Worm (Caenorhabditis elegans): ENCODE measurements around the gene ZK507.1.

Gene ZK507.1

DNA sequence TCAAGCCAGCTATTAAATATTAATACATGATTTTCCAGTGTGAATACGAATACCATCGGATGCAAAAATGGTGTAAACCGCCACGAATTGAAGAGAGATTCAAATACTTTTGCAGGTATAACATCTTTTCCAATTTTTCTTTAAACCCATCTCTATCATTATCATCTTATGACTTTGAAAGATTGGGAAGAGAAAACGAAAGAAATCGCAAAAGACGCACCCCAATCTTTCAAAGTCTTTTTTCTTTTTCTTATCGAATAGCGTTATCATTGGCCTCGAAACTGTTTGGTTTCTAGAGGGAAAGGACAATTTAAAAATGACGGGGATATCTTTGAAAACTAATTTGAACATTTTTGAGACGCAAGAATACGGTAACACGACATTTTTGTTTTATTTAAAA lies 4.5 kb upstream of the ZK507.1 start:
- TF ChIP-seq ztf-23 (GFP tag; IDR thresholded peaks at IDR 0.05): no peak

ce11 chrIII:9104060-9104459 lies 2.9 kb upstream of the ZK507.1 start:
- peak; percentile 92 for TF ChIP-seq flt-1 (GFP tag; IDR thresholded peaks at IDR 0.05)
- peak; percentile 87 for TF ChIP-seq tab-1 (GFP tag; IDR thresholded peaks at IDR 0.05)
- TF ChIP-seq ztf-23 (GFP tag; IDR thresholded peaks at IDR 0.05): peak; percentile 81
- TF ChIP-seq ztf-29 (GFP tag; IDR thresholded peaks at IDR 0.05): peak; percentile 40; the same call in 1 of the 2 replicates
- TF ChIP-seq med-1 (GFP tag; optimal IDR thresholded peaks at IDR 0.05; ENCODE audit: insufficient read depth): no peak
- peak; percentile 72 for TF ChIP-seq T22C8.4 (GFP tag; IDR thresholded peaks at IDR 0.05)
- no peak for TF ChIP-seq cog-1 (tag; optimal IDR thresholded peaks at IDR 0.05)
- TF ChIP-seq klf-2 (GFP tag; conservative IDR thresholded peaks at IDR 0.05): 0 out of 2 replicates have a peak, but pooled peaks have one; percentile 59
- peak; percentile 62 for TF ChIP-seq ref-1 (GFP tag; conservative IDR thresholded peaks at IDR 0.05)

DNA sequence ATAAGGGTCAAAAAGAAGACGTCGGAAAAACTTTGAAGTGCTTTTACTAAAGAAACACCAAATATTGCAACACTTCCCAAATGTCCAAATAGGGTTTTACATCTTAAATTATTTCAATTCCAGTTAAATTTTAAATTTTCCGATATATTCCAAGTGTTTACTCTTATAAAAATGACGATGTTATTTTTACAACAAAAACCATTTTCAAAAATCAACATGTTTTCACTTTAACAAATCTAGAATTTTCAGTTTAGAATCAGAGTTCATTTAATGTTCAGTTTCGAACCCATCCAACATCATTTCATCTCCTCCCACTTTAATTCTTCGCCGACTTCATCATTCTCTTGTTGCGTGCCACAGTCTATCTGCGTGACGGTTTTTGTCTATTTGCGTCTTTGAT lies 2.5 kb upstream of the ZK507.1 start, which contains the start of gene dos-1:
Gene dos-1, plus strand, starts transcription at position 301 of the 400 bp plus-strand sequence.
- TF ChIP-seq T22C8.4 (GFP tag; IDR thresholded peaks at IDR 0.05) (no peak), cog-1 (tag; optimal IDR thresholded peaks at IDR 0.05) (no peak), ztf-23 (GFP tag; IDR thresholded peaks at IDR 0.05) (no peak)

DNA sequence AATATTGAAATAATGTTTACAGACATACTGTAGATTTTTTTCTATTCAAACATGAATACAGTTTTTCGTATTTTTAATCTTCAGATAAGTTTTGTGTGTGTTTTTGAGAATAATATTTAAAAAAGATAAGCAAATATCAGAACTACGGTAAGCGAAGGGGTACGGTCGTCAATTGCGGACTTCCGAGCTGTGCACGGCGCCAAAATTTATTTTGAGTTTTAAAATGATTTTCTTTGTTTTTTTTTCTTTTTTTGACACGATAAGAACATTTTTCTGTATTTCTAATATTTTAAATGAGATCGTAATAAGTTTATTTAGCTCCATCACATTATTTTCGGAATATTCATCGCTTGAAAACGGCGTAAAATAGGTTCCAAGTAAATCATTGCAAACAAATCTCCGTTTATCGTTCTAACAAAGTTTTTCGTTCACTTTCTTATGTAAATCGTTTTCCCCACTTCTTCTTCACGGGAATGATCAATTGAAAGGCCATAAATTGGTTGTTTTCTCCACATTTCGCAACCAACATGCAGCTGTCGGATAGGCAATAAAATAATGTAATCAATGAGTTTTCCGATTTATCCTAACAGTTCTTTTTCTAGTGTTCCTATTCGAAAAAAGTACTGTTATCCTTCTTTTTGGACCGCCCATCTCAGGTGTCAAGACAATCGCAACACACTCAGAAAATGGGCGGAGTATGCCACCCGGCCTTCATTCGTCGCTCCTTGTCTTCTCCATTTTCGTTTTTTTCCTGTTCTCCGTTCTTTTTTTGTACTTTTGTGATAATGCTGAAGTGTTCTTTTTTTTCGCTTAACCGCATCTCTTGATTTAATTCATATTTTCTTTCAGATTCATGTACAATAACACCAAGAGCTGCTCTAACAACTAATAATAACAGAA lies 9.5 kb downstream of the ZK507.1 start, which contains the start of gene glp-1:
Gene glp-1, plus strand, starts transcription at position 850 of the 900 bp plus-strand sequence.
- TF ChIP-seq ztf-23 (GFP tag; IDR thresholded peaks at IDR 0.05): no peak
- TF ChIP-seq ref-1 (GFP tag; conservative IDR thresholded peaks at IDR 0.05): no peak
- TF ChIP-seq flt-1 (GFP tag; IDR thresholded peaks at IDR 0.05): no peak
- no peak for TF ChIP-seq T22C8.4 (GFP tag; IDR thresholded peaks at IDR 0.05)
- no peak for TF ChIP-seq med-1 (GFP tag; optimal IDR thresholded peaks at IDR 0.05; ENCODE audit: insufficient read depth)
- TF ChIP-seq klf-2 (GFP tag; conservative IDR thresholded peaks at IDR 0.05): no peak
- TF ChIP-seq cog-1 (tag; optimal IDR thresholded peaks at IDR 0.05): no peak

ce11 chrIII:9089325-9089823 lies 11.7 kb downstream of the ZK507.1 start, which contains the start of the genes mccc-2 and mrpl-44:
Gene mccc-2 (minus strand): TSS chrIII:9089375.
Gene mrpl-44 (minus strand): TSS chrIII:9089375.
- TF ChIP-seq med-1 (GFP tag; optimal IDR thresholded peaks at IDR 0.05; ENCODE audit: insufficient read depth) (no peak), cog-1 (tag; optimal IDR thresholded peaks at IDR 0.05) (no peak), tab-1 (GFP tag; IDR thresholded peaks at IDR 0.05) (no peak), T22C8.4 (GFP tag; IDR thresholded peaks at IDR 0.05) (no peak), klf-2 (GFP tag; conservative IDR thresholded peaks at IDR 0.05) (no peak), ztf-23 (GFP tag; IDR thresholded peaks at IDR 0.05) (no peak), ztf-29 (GFP tag; IDR thresholded peaks at IDR 0.05) (no peak), flt-1 (GFP tag; IDR thresholded peaks at IDR 0.05) (no peak), ref-1 (GFP tag; conservative IDR thresholded peaks at IDR 0.05) (no peak)

- TF ChIP-seq ztf-23 (GFP tag; IDR thresholded peaks at IDR 0.05): 0 out of 2 replicates have a peak, but pooled peaks have one; percentile 33
- TF ChIP-seq ref-1 (GFP tag; conservative IDR thresholded peaks at IDR 0.05): no peak
- TF ChIP-seq flt-1 (GFP tag; IDR thresholded peaks at IDR 0.05): no peak
- TF ChIP-seq cog-1 (tag; optimal IDR thresholded peaks at IDR 0.05): no peak
Measured at ce11 chrIII:9084329-9084728, 16.8 kb downstream of the ZK507.1 start.

DNA sequence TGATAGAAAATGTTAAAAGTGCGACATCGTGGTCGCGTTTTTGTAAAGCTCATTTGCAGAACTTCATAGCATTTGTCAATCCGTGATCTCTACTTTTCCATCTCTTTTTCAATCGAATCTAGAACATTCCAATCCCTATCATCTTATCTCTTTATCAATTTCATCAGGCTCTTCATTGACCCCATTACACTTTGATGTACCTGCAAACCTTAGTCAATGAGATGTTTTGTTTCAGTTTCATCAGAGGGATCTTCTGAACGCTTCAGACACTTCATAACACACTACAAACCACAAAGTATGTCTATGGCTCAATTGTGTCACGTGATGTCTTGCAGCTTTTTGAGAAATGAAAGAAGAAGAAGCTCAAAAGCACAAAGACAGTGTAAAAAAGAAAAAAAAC lies 18.0 kb downstream of the ZK507.1 start:
- TF ChIP-seq flt-1 (GFP tag; IDR thresholded peaks at IDR 0.05): no peak
- TF ChIP-seq ref-1 (GFP tag; conservative IDR thresholded peaks at IDR 0.05): no peak
- TF ChIP-seq klf-2 (GFP tag; conservative IDR thresholded peaks at IDR 0.05): no peak
- no peak for TF ChIP-seq cog-1 (tag; optimal IDR thresholded peaks at IDR 0.05)
- TF ChIP-seq med-1 (GFP tag; optimal IDR thresholded peaks at IDR 0.05; ENCODE audit: insufficient read depth): no peak
- no peak for TF ChIP-seq tab-1 (GFP tag; IDR thresholded peaks at IDR 0.05)
- no peak for TF ChIP-seq ztf-29 (GFP tag; IDR thresholded peaks at IDR 0.05)
- TF ChIP-seq T22C8.4 (GFP tag; IDR thresholded peaks at IDR 0.05): no peak

- TF ChIP-seq med-1 (GFP tag; optimal IDR thresholded peaks at IDR 0.05; ENCODE audit: insufficient read depth) (no peak), flt-1 (GFP tag; IDR thresholded peaks at IDR 0.05) (no peak)
Measured at ce11 chrIII:9081763-9082162, 19.3 kb downstream of the ZK507.1 start, which contains the start of gene far-2. Gene far-2 (plus strand): TSS chrIII:9081828.

- TF ChIP-seq flt-1 (GFP tag; IDR thresholded peaks at IDR 0.05) (no peak), cog-1 (tag; optimal IDR thresholded peaks at IDR 0.05) (no peak)
Measured at ce11 chrIII:9081055-9081454, 20.1 kb downstream of the ZK507.1 start, which contains the start of gene far-1. Gene far-1 (minus strand): TSS chrIII:9081179.

ce11 chrIII:9080127-9080526 lies 21.0 kb downstream of the ZK507.1 start:
- TF ChIP-seq ref-1 (GFP tag; conservative IDR thresholded peaks at IDR 0.05) (no peak), cog-1 (tag; optimal IDR thresholded peaks at IDR 0.05) (no peak), med-1 (GFP tag; optimal IDR thresholded peaks at IDR 0.05; ENCODE audit: insufficient read depth) (no peak), klf-2 (GFP tag; conservative IDR thresholded peaks at IDR 0.05) (no peak), flt-1 (GFP tag; IDR thresholded peaks at IDR 0.05) (no peak), ztf-23 (GFP tag; IDR thresholded peaks at IDR 0.05) (no peak), tab-1 (GFP tag; IDR thresholded peaks at IDR 0.05) (no peak), T22C8.4 (GFP tag; IDR thresholded peaks at IDR 0.05) (no peak), ztf-29 (GFP tag; IDR thresholded peaks at IDR 0.05) (no peak)

All from whole organism, midembryonic.